Worm (Caenorhabditis elegans) whole organism, late embryonic: ENCODE measurements around the gene dpy-11.
A peak's percentile ranks its signal among the peaks of the same experiment; 100 is the strongest.

ENCODE experiments used
- C08G9.2 ChIP-seq: sonication (generic microtip); optimal IDR thresholded peaks from 2 replicates; lab custom pipeline; 2016; ENCODE audit warnings: mild to moderate bottlenecking, missing genetic modification characterization, moderate library complexity, missing compliant biosample characterization
- F13H6.1 ChIP-seq: sonication (generic microtip); optimal IDR thresholded peaks from 2 replicates; lab custom pipeline; 2016; ENCODE audit warnings: missing genetic modification characterization, missing compliant biosample characterization
- Y22D7AL.16 ChIP-seq: sonication (generic microtip); optimal IDR thresholded peaks from 2 replicates; lab custom pipeline; 2016; ENCODE audit warnings: missing genetic modification characterization, missing compliant biosample characterization
- ahr-1 ChIP-seq: sonication (generic microtip); optimal IDR thresholded peaks from 2 replicates; lab custom pipeline; 2016; ENCODE audit warnings: missing genetic modification characterization, missing compliant biosample characterization
- ama-1 ChIP-seq: fragments of 150-350 bp; optimal IDR thresholded peaks from 2 replicates; lab custom pipeline; 2014
- ceh-14 ChIP-seq: sonication (generic microtip); optimal IDR thresholded peaks from 2 replicates; lab custom pipeline; 2016; ENCODE audit warnings: missing genotype, missing genetic modification characterization, missing compliant biosample characterization
- ceh-18 ChIP-seq: sonication (generic microtip); optimal IDR thresholded peaks from 2 replicates; lab custom pipeline; 2016; ENCODE audit warnings: missing genetic modification characterization, missing compliant biosample characterization
- ceh-2 ChIP-seq: sonication (generic microtip); optimal IDR thresholded peaks from 2 replicates; lab custom pipeline; 2016; ENCODE audit warnings: missing genotype, missing genetic modification characterization, missing compliant biosample characterization
- ceh-22 ChIP-seq: sonication (generic microtip); optimal IDR thresholded peaks from 2 replicates; lab custom pipeline; 2017; ENCODE audit warnings: missing biosample characterization, missing genetic modification characterization
- ceh-24 ChIP-seq: sonication (generic microtip); optimal IDR thresholded peaks from 2 replicates; lab custom pipeline; 2016; ENCODE audit warnings: mild to moderate bottlenecking, missing genetic modification characterization, missing compliant biosample characterization
- ceh-30 ChIP-seq: fragments of 150-350 bp; optimal IDR thresholded peaks from 2 replicates; lab custom pipeline; 2014; ENCODE audit warnings: missing biosample characterization, missing genetic modification characterization
- ceh-34 ChIP-seq: sonication (generic microtip); optimal IDR thresholded peaks from 2 replicates; lab custom pipeline; 2016; ENCODE audit warnings: mild to moderate bottlenecking, missing genetic modification characterization, missing compliant biosample characterization
- ceh-45 ChIP-seq: fragments of 200-800 bp; sonication (Bioruptor generic); IDR thresholded peaks from 2 replicates; pipeline ENCODE4 v1.3.6; 2022; ENCODE audit warnings: missing genetic modification reagents, missing genetic modification characterization, missing compliant biosample characterization
- ceh-48 ChIP-seq: sonication (generic microtip); optimal IDR thresholded peaks from 2 replicates; lab custom pipeline; 2016; ENCODE audit warnings: missing genetic modification characterization, inconsistent platforms, missing compliant biosample characterization
- ceh-9 ChIP-seq: sonication (generic microtip); optimal IDR thresholded peaks from 2 replicates; lab custom pipeline; 2016; ENCODE audit warnings: mild to moderate bottlenecking, missing genetic modification characterization, inconsistent platforms, missing compliant biosample characterization
- dve-1 ChIP-seq: sonication (generic microtip); optimal IDR thresholded peaks from 2 replicates; lab custom pipeline; 2017; ENCODE audit warnings: antibody characterized with exemption, mild to moderate bottlenecking, missing genetic modification characterization, missing compliant biosample characterization
- elt-2 ChIP-seq: sonication (generic microtip); optimal IDR thresholded peaks from 2 replicates; lab custom pipeline; 2016; ENCODE audit warnings: missing genetic modification reagents, missing genetic modification characterization, missing compliant biosample characterization
- ets-4 ChIP-seq: sonication (generic microtip); optimal IDR thresholded peaks from 2 replicates; lab custom pipeline; 2016; ENCODE audit warnings: missing genetic modification characterization, missing compliant biosample characterization
- eyg-1 ChIP-seq: sonication (generic microtip); optimal IDR thresholded peaks from 2 replicates; lab custom pipeline; 2016; ENCODE audit warnings: missing genotype, missing genetic modification characterization, missing compliant biosample characterization
- fax-1 ChIP-seq: sonication (generic microtip); optimal IDR thresholded peaks from 2 replicates; lab custom pipeline; 2016; ENCODE audit warnings: missing genotype, missing genetic modification characterization, missing compliant biosample characterization
- fkh-10 ChIP-seq: fragments of 150-350 bp; optimal IDR thresholded peaks from 2 replicates; lab custom pipeline; 2014; ENCODE audit warnings: missing biosample characterization, missing genetic modification reagents, missing genetic modification characterization
- fkh-6 ChIP-seq: sonication (generic microtip); optimal IDR thresholded peaks from 2 replicates; lab custom pipeline; 2016; ENCODE audit warnings: missing genetic modification characterization, missing compliant biosample characterization
- hlh-15 ChIP-seq: sonication (generic microtip); optimal IDR thresholded peaks from 2 replicates; lab custom pipeline; 2016; ENCODE audit warnings: missing genetic modification characterization, missing compliant biosample characterization
- hlh-30 ChIP-seq: sonication (generic microtip); optimal IDR thresholded peaks from 2 replicates; lab custom pipeline; 2017; ENCODE audit warnings: antibody characterized with exemption, missing genetic modification characterization, missing compliant biosample characterization; ENCODE audit not compliant: insufficient read depth
- hlh-6 ChIP-seq: sonication (generic microtip); optimal IDR thresholded peaks from 2 replicates; lab custom pipeline; 2016; ENCODE audit warnings: missing genotype, missing genetic modification characterization, missing compliant biosample characterization
- hlh-8 ChIP-seq: sonication (generic microtip); optimal IDR thresholded peaks from 2 replicates; lab custom pipeline; 2016; ENCODE audit warnings: missing genotype, missing genetic modification characterization, missing compliant biosample characterization
- lim-6 ChIP-seq: sonication (generic microtip); optimal IDR thresholded peaks from 2 replicates; lab custom pipeline; 2016; ENCODE audit warnings: missing genetic modification characterization, missing compliant biosample characterization
- lin-11 ChIP-seq: fragments of 200-800 bp; sonication (Bioruptor generic); optimal IDR thresholded peaks from 2 replicates; lab custom pipeline; 2018; ENCODE audit warnings: mild to moderate bottlenecking, missing genetic modification characterization, missing compliant biosample characterization
- nhr-232 ChIP-seq: sonication (generic microtip); optimal IDR thresholded peaks from 2 replicates; lab custom pipeline; 2016; ENCODE audit warnings: missing genetic modification characterization, missing compliant biosample characterization
- npax-4 ChIP-seq: sonication (generic microtip); optimal IDR thresholded peaks from 2 replicates; lab custom pipeline; 2016; ENCODE audit warnings: missing genetic modification characterization, missing compliant biosample characterization
- odd-2 ChIP-seq: sonication (generic microtip); optimal IDR thresholded peaks from 2 replicates; lab custom pipeline; 2017; ENCODE audit warnings: antibody characterized with exemption, mild to moderate bottlenecking, missing genetic modification characterization, missing compliant biosample characterization
- pat-9 ChIP-seq: fragments of 200-800 bp; sonication (Bioruptor generic); optimal IDR thresholded peaks from 2 replicates; lab custom pipeline; 2018; ENCODE audit warnings: mild to moderate bottlenecking, missing genetic modification characterization, moderate library complexity, missing compliant biosample characterization
- pax-1 ChIP-seq: fragments of 150-350 bp; optimal IDR thresholded peaks from 2 replicates; lab custom pipeline; 2014; ENCODE audit warnings: missing biosample characterization, missing genetic modification characterization
- pha-2 ChIP-seq: sonication (generic microtip); optimal IDR thresholded peaks from 2 replicates; lab custom pipeline; 2017; ENCODE audit warnings: mild to moderate bottlenecking, missing genetic modification characterization, missing compliant biosample characterization
- pha-4 ChIP-seq: fragments of 150-350 bp; optimal IDR thresholded peaks from 2 replicates; lab custom pipeline; 2018; ENCODE audit warnings: missing biosample characterization, missing genetic modification reagents, missing genetic modification characterization
- pqm-1 ChIP-seq: sonication (generic microtip); optimal IDR thresholded peaks from 2 replicates; lab custom pipeline; 2016; ENCODE audit warnings: missing genetic modification characterization, missing compliant biosample characterization
- pros-1 ChIP-seq: fragments of 150-350 bp; optimal IDR thresholded peaks from 2 replicates; lab custom pipeline; 2014; ENCODE audit warnings: missing biosample characterization, missing genetic modification reagents, missing genetic modification characterization
- ref-2 ChIP-seq: sonication (generic microtip); optimal IDR thresholded peaks from 2 replicates; lab custom pipeline; 2016; ENCODE audit warnings: missing genetic modification characterization, missing compliant biosample characterization
- rnt-1 ChIP-seq: sonication (generic microtip); optimal IDR thresholded peaks from 2 replicates; lab custom pipeline; 2016; ENCODE audit warnings: missing genetic modification characterization, missing compliant biosample characterization
- sdc-2 ChIP-seq: sonication (generic microtip); optimal IDR thresholded peaks from 2 replicates; lab custom pipeline; 2016; ENCODE audit warnings: missing genotype, missing genetic modification characterization, missing compliant biosample characterization
- sox-2 ChIP-seq: fragments of 200-800 bp; sonication (Bioruptor generic); IDR thresholded peaks from 2 replicates; pipeline ENCODE4 v1.3.6; 2022; ENCODE audit warnings: missing genetic modification reagents, missing genetic modification characterization, missing compliant biosample characterization
- sox-4 ChIP-seq: sonication (generic microtip); optimal IDR thresholded peaks from 2 replicates; lab custom pipeline; 2017; ENCODE audit warnings: mild to moderate bottlenecking, missing genetic modification characterization, inconsistent platforms, missing compliant biosample characterization
- syd-9 ChIP-seq: sonication (generic microtip); optimal IDR thresholded peaks from 2 replicates; lab custom pipeline; 2016; ENCODE audit warnings: mild to moderate bottlenecking, missing genetic modification characterization, moderate library complexity, missing compliant biosample characterization
- tbx-2 ChIP-seq: sonication (generic microtip); optimal IDR thresholded peaks from 2 replicates; lab custom pipeline; 2016; ENCODE audit warnings: missing genetic modification characterization, missing compliant biosample characterization
- tbx-7 ChIP-seq: sonication (generic microtip); optimal IDR thresholded peaks from 2 replicates; lab custom pipeline; 2016; ENCODE audit warnings: missing genotype, missing genetic modification characterization, missing compliant biosample characterization
- unc-42 ChIP-seq: sonication (generic microtip); optimal IDR thresholded peaks from 2 replicates; lab custom pipeline; 2016; ENCODE audit warnings: missing genotype, missing genetic modification characterization, missing compliant biosample characterization

The dpy-11 gene

DNA sequence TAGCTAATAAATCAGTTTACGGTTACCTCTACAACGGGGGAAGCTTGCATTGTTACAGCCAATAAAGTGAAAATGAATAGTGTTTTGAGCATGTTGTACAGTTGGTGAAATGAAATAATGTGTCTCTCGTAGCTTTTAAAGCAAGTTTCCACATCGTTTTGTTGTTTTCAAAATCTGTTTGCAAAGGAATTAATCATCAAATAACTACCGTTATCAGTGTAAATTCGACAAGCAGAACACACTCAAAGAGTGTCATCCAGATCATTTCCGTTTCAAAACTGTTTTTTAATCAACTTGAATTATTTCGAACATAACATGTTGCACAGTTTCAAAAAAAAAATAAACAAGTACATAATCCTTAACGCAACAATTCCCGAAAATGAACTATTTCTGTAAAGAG, 42.0 kb upstream of the dpy-11 start, which contains the start of gene spp-27:
spp-27 (minus strand) TSS at position 101 of the 400 bp plus-strand sequence.
- TF ChIP-seq fax-1 (no peak), sox-4 (tag; lab: Kevin White, UChicago) (no peak), dve-1 (tag; lab: Kevin White, UChicago) (no peak), ceh-2 (no peak), ama-1 (no peak), pha-4 (no peak), sox-2 (GFP tag; lab: Robert Waterston, UW) (no peak), ceh-48 (tag; lab: Kevin White, UChicago) (no peak), lim-6 (tag; lab: Kevin White, UChicago) (no peak), ahr-1 (tag; lab: Kevin White, UChicago) (no peak), pqm-1 (tag; lab: Kevin White, UChicago) (no peak), F13H6.1 (no peak), unc-42 (tag; lab: Kevin White, UChicago) (no peak), hlh-8 (tag; lab: Kevin White, UChicago) (no peak), C08G9.2 (tag; lab: Kevin White, UChicago) (no peak), eyg-1 (tag; lab: Kevin White, UChicago) (no peak), tbx-2 (tag; lab: Kevin White, UChicago) (no peak), ceh-24 (no peak)

DNA sequence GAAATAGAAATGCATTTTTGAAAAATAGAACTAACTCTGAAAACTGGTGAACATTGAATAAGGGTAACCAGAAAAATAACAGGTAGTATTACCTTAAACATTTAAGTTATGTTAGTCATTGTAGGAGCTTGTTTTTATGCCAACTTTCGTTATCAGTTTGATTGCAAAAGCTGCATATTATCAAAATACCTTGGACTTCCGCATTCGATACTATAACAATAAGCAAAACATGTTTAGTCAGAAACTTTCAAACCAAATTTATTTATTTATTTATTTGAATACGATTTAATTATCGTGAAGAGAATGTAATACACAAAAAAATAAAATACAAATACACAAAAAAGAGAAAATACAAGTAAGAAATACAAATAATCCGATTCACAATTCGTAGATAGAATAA, 39.3 kb upstream of the dpy-11 start, which contains the start of gene K04A8.19:
K04A8.19 (minus strand) TSS at position 101 of the 400 bp plus-strand sequence.
- TF ChIP-seq pax-1 (tag; lab: Kevin White, UChicago) (no peak), fkh-6 (no peak), lin-11 (tag; lab: Kevin White, UChicago) (no peak), ceh-45 (GFP tag; lab: Robert Waterston, UW) (no peak), elt-2 (no peak), ceh-9 (tag; lab: Kevin White, UChicago) (no peak), ref-2 (tag; lab: Kevin White, UChicago) (no peak), pha-2 (no peak), fkh-10 (GFP tag; lab: Kevin White, UChicago) (no peak), C08G9.2 (tag; lab: Kevin White, UChicago) (no peak), unc-42 (tag; lab: Kevin White, UChicago) (no peak), lim-6 (tag; lab: Kevin White, UChicago) (no peak), syd-9 (tag; lab: Kevin White, UChicago) (no peak), nhr-232 (tag; lab: Kevin White, UChicago) (no peak), ceh-18 (tag; lab: Kevin White, UChicago) (no peak), hlh-6 (no peak), odd-2 (tag; lab: Kevin White, UChicago) (no peak), hlh-15 (tag; lab: Kevin White, UChicago) (no peak), ahr-1 (tag; lab: Kevin White, UChicago) (no peak), ceh-22 (tag; lab: Kevin White, UChicago) (no peak)

DNA sequence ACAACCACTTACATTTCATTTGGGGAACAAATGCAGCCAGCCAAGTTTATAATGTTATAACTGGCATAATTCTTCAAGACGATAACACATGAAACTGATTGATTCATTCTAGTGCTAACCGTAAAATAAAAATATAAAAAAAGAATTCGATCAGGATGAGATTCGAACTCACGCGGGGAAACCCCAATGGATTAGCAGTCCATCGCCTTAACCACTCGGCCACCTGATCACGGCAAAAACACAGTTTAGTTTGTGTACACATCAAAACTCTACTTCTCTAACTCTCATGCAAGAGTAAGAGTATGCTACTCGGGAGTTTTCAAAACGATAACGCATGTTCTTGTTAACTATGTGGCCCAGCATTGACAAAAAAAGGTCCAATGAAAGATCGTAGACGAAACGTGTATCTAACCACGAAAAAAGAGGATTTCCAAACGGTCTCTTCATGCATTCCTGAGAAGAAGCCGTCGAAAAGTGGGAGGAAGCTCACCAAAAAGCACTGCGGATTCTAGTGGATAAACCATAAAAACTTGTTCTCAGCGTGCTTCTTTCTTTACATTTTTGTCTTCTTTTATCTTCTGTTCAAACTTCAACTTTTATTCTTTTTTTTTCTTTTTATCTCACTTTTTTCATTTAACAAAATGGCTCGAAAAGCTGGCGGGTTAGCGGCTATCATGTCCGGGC, 36.8 kb upstream of the dpy-11 start, which contains the start of gene twk-10:
twk-10 (plus strand) TSS at position 634 of the 684 bp plus-strand sequence.
- TF ChIP-seq elt-2 (peak; percentile 11), rnt-1 (tag; lab: Kevin White, UChicago) (no peak)

DNA sequence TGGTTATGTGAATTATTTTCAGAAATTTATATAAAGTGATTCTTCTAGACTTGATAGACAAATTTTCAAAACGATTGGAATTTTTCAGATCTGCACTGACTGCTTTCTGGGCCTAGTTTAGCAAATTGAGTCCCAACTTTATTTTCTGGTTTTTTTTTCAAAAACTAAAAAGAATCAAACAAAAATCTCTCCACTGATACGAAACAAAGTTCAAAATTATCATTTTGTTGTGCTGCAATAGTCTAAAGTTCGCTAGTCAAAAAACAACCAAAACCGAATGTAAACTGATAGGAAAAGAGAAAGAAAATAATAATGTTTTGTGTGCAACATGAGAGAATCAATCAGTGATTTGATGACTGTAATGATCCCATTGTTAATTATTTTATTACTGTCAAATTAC, 34.8 kb upstream of the dpy-11 start, which contains the start of gene lipl-4:
lipl-4 (plus strand) TSS at position 301 of the 400 bp plus-strand sequence.
- TF ChIP-seq ceh-34 (tag; lab: Kevin White, UChicago) (no peak), ets-4 (tag; lab: Kevin White, UChicago) (no peak), npax-4 (no peak), sdc-2 (tag; lab: Kevin White, UChicago) (no peak), Y22D7AL.16 (tag; lab: Kevin White, UChicago) (no peak), rnt-1 (tag; lab: Kevin White, UChicago) (no peak), syd-9 (tag; lab: Kevin White, UChicago) (no peak), hlh-30 (no peak), ceh-30 (tag; lab: Kevin White, UChicago) (no peak), F13H6.1 (no peak), pros-1 (no peak), pat-9 (no peak), ceh-14 (no peak), ceh-9 (tag; lab: Kevin White, UChicago) (no peak), C08G9.2 (tag; lab: Kevin White, UChicago) (no peak), tbx-7 (tag; lab: Kevin White, UChicago) (no peak), dve-1 (tag; lab: Kevin White, UChicago) (no peak)
